Worm (Caenorhabditis elegans) whole organism, L2 larva: ENCODE results near the gene F38E1.6.

Experiments used
- R02D3.7 ChIP-seq: fragments of 150-350 bp; optimal IDR thresholded peaks from 2 replicates; lab custom pipeline; 2014; ENCODE audit warnings: missing biosample characterization, missing genetic modification characterization
- mbf-1 ChIP-seq: sonication (generic microtip); optimal IDR thresholded peaks from 2 replicates; lab custom pipeline; 2017; ENCODE audit warnings: missing biosample characterization, missing genetic modification characterization
- nhr-11 ChIP-seq: fragments of 150-350 bp; optimal IDR thresholded peaks from 2 replicates; lab custom pipeline; 2014; ENCODE audit warnings: missing biosample characterization, missing genetic modification characterization
- nhr-23 ChIP-seq: fragments of 150-350 bp; optimal IDR thresholded peaks from 2 replicates; lab custom pipeline; 2014; ENCODE audit warnings: missing biosample characterization, missing genetic modification reagents, missing genetic modification characterization
- nhr-237 ChIP-seq: fragments of 150-350 bp; optimal IDR thresholded peaks from 2 replicates; lab custom pipeline; 2014; ENCODE audit warnings: missing biosample characterization, missing genetic modification characterization
- skn-1 ChIP-seq: sonication (generic microtip); optimal IDR thresholded peaks from 2 replicates; lab custom pipeline; 2017; ENCODE audit warnings: missing biosample characterization, missing genetic modification characterization
- zag-1 ChIP-seq: fragments of 150-350 bp; optimal IDR thresholded peaks from 2 replicates; lab custom pipeline; 2014; ENCODE audit warnings: missing biosample characterization, missing genetic modification characterization

- TF ChIP-seq nhr-11 (tag; lab: Kevin White, UChicago) (no peak), zag-1 (tag; lab: Kevin White, UChicago) (no peak), R02D3.7 (tag; lab: Kevin White, UChicago) (no peak), mbf-1 (tag; lab: Kevin White, UChicago) (no peak), skn-1 (tag; lab: Kevin White, UChicago) (no peak), nhr-237 (tag; lab: Kevin White, UChicago) (no peak), nhr-23 (tag; lab: Kevin White, UChicago) (no peak)
These were observed 24.9 kb downstream of the F38E1.6 start for ce11 chrV:8384809-8385208.
